Fruit fly (Drosophila melanogaster): ENCODE results near the gene Gr66a.
A peak's percentile ranks its signal among the peaks of the same experiment; 100 is the strongest.

Gr66a gene

dm6 chr3L:8289336-8290258 lies 17.2 kb downstream of the Gr66a start, which contains the start of gene cert (continued):
- TF ChIP-seq dmrt99B (tag; optimal IDR thresholded peaks at IDR 0.05): no peak
- TF ChIP-seq CG12769 (tag; optimal IDR thresholded peaks at IDR 0.05): peak; percentile 24
- peak; percentile 38 for TF ChIP-seq p53 (GFP tag; optimal IDR thresholded peaks at IDR 0.05)
- no peak for TF ChIP-seq Trl (optimal IDR thresholded peaks at IDR 0.05)
- TF ChIP-seq Trl (GFP tag; optimal IDR thresholded peaks at IDR 0.05): peak; percentile 4
- no peak for TF ChIP-seq btn (GFP tag; optimal IDR thresholded peaks at IDR 0.05)
- TF ChIP-seq croc (GFP tag; conservative IDR thresholded peaks at IDR 0.05): no peak
- no peak for TF ChIP-seq CG31224 (GFP tag; IDR thresholded peaks at IDR 0.05)
- TF ChIP-seq CG6272 (GFP tag; IDR thresholded peaks at IDR 0.05): 0 out of 2 replicates have a peak, but pooled peaks have one; percentile 5
- TF ChIP-seq CG8924 (tag; optimal IDR thresholded peaks at IDR 0.05): no peak
- no peak for TF ChIP-seq sob (GFP tag; IDR thresholded peaks at IDR 0.05)
- TF ChIP-seq unc-4 (GFP tag; IDR thresholded peaks at IDR 0.05; ENCODE audit: partially characterized antibody): peak; percentile 88
- no peak for TF ChIP-seq D (optimal IDR thresholded peaks at IDR 0.05)
- no peak for TF ChIP-seq D (GFP tag; optimal IDR thresholded peaks at IDR 0.05)
- no peak for TF ChIP-seq CG17328 (GFP tag; IDR thresholded peaks at IDR 0.05)
- no peak for TF ChIP-seq CG2875 (GFP tag; optimal IDR thresholded peaks at IDR 0.05)
- no peak for TF ChIP-seq CkIIα-i1 (GFP tag; IDR thresholded peaks at IDR 0.05)
- no peak for TF ChIP-seq unpg (GFP tag; optimal IDR thresholded peaks at IDR 0.05)
- TF ChIP-seq CG1603 (tag; optimal IDR thresholded peaks at IDR 0.05): peak; percentile 38
- TF ChIP-seq Taf1 (GFP tag; IDR thresholded peaks at IDR 0.05): no peak
- TF ChIP-seq B-H1 (GFP tag; IDR thresholded peaks at IDR 0.05): no peak
- TF ChIP-seq CG3163 (GFP tag; optimal IDR thresholded peaks at IDR 0.05): peak; percentile 3
- peak; percentile 92 for TF ChIP-seq E2f2 (GFP tag; IDR thresholded peaks at IDR 0.05)
- TF ChIP-seq CG12236 (GFP tag; optimal IDR thresholded peaks at IDR 0.05): no peak
- no peak for TF ChIP-seq CG31365 (tag; optimal IDR thresholded peaks at IDR 0.05)
- no peak for TF ChIP-seq CG9215 (GFP tag; IDR thresholded peaks at IDR 0.05)
- TF ChIP-seq lbe (GFP tag; optimal IDR thresholded peaks at IDR 0.05): peak; percentile 61
- TF ChIP-seq grn (GFP tag; optimal IDR thresholded peaks at IDR 0.05): peak; percentile 97
- no peak for TF ChIP-seq gsb (GFP tag; IDR thresholded peaks at IDR 0.05)
- TF ChIP-seq CG3847 (GFP tag; IDR thresholded peaks at IDR 0.05): peak; percentile 49
- peak; percentile 31 for TF ChIP-seq sqz (GFP tag; optimal IDR thresholded peaks at IDR 0.05)
- TF ChIP-seq Asciz (GFP tag; optimal IDR thresholded peaks at IDR 0.05): no peak
- peak; percentile 57 for TF ChIP-seq phol (tag; optimal IDR thresholded peaks at IDR 0.05)
- TF ChIP-seq Atf3 (GFP tag; optimal IDR thresholded peaks at IDR 0.05): no peak
- no peak for TF ChIP-seq CG15479 (GFP tag; optimal IDR thresholded peaks at IDR 0.05)
- 0 out of 3 replicates have a peak, but pooled peaks have one; percentile 40 for TF ChIP-seq CG11695 (GFP tag; IDR thresholded peaks at IDR 0.05)
- TF ChIP-seq pzg (GFP tag; optimal IDR thresholded peaks at IDR 0.05): peak; percentile 81
- peak; percentile 16 for TF ChIP-seq CG7839 (tag; optimal IDR thresholded peaks at IDR 0.05)
- no peak for TF ChIP-seq Hr39 (optimal IDR thresholded peaks at IDR 0.05)
- no peak for TF ChIP-seq otp (GFP tag; IDR thresholded peaks at IDR 0.05)
- no peak for TF ChIP-seq run (tag; optimal IDR thresholded peaks at IDR 0.05)
- no peak for TF ChIP-seq ttk (GFP tag; IDR thresholded peaks at IDR 0.05)
- TF ChIP-seq CG2712 (tag; optimal IDR thresholded peaks at IDR 0.05): peak; percentile 17
- no peak for TF ChIP-seq salm (tag; optimal IDR thresholded peaks at IDR 0.05)
- TF ChIP-seq CTCF (GFP tag; optimal IDR thresholded peaks at IDR 0.05): no peak
- TF ChIP-seq inv (GFP tag; IDR thresholded peaks at IDR 0.05; ENCODE audit: partially characterized antibody): peak; percentile 87
- peak; percentile 52 for TF ChIP-seq Bdp1 (GFP tag; optimal IDR thresholded peaks at IDR 0.05)
- TF ChIP-seq chif (GFP tag; optimal IDR thresholded peaks at IDR 0.05): no peak
- no peak for TF ChIP-seq Vsx1 (GFP tag; optimal IDR thresholded peaks at IDR 0.05)
- no peak for TF ChIP-seq CG11504 (tag; optimal IDR thresholded peaks at IDR 0.05)
- peak; percentile 96 for TF ChIP-seq CG17385 (GFP tag; optimal IDR thresholded peaks at IDR 0.05)
